Fruit fly (Drosophila melanogaster): ENCODE results near the gene CG7330.
A peak's percentile ranks its signal among the peaks of the same experiment; 100 is the strongest.

The CG7330 gene

dm6 chr3L:18102161-18102565 lies 46.6 kb upstream of the CG7330 start (continued):
- TF ChIP-seq CG8924 (tag; optimal IDR thresholded peaks at IDR 0.05) (peak; percentile 54), CG17359 (tag; optimal IDR thresholded peaks at IDR 0.05) (peak; percentile 4), CG4424 (GFP tag; optimal IDR thresholded peaks at IDR 0.05) (peak; percentile 25)

dm6 chr3L:18105343-18106020 lies 43.2 kb upstream of the CG7330 start:
- 0 out of 3 replicates have a peak, but pooled peaks have one; percentile 35 for TF ChIP-seq Doc3 (GFP tag; IDR thresholded peaks at IDR 0.05; ENCODE audit: partially characterized antibody)
- no peak for TF ChIP-seq CG8089 (GFP tag; optimal IDR thresholded peaks at IDR 0.05)
- peak; percentile 18 for TF ChIP-seq Elba2 (GFP tag; optimal IDR thresholded peaks at IDR 0.05)
- no peak for TF ChIP-seq Xrp1 (GFP tag; IDR thresholded peaks at IDR 0.05)
- no peak for TF ChIP-seq CG3163 (GFP tag; optimal IDR thresholded peaks at IDR 0.05)
- no peak for TF ChIP-seq crp (GFP tag; optimal IDR thresholded peaks at IDR 0.05)
- TF ChIP-seq tgo (GFP tag; IDR thresholded peaks at IDR 0.05), result no peak
- TF ChIP-seq rib (GFP tag; IDR thresholded peaks at IDR 0.05), result 0 out of 2 replicates have a peak, but pooled peaks have one; percentile 35
- TF ChIP-seq chinmo (GFP tag; IDR thresholded peaks at IDR 0.05; ENCODE audit: partially characterized antibody), result peak; percentile 91; the same call in 2 of the 4 replicates
- TF ChIP-seq dpn (GFP tag; optimal IDR thresholded peaks at IDR 0.05), result no peak
- 0 out of 3 replicates have a peak, but pooled peaks have one; percentile 6 for TF ChIP-seq CG11695 (GFP tag; IDR thresholded peaks at IDR 0.05)
- TF ChIP-seq psq (GFP tag; optimal IDR thresholded peaks at IDR 0.05), result no peak
- TF ChIP-seq Sry-δ (GFP tag; optimal IDR thresholded peaks at IDR 0.05), result no peak
- TF ChIP-seq CG17385 (GFP tag; optimal IDR thresholded peaks at IDR 0.05), result peak; percentile 50
- no peak for TF ChIP-seq CG33213 (GFP tag; optimal IDR thresholded peaks at IDR 0.05)
- no peak for TF ChIP-seq CG4282 (GFP tag; optimal IDR thresholded peaks at IDR 0.05)
- no peak for TF ChIP-seq lilli (GFP tag; optimal IDR thresholded peaks at IDR 0.05)
- peak; percentile 65 for TF ChIP-seq cg (GFP tag; optimal IDR thresholded peaks at IDR 0.05)
- TF ChIP-seq CG6813 (GFP tag; optimal IDR thresholded peaks at IDR 0.05), result no peak
- peak; percentile 8 for TF ChIP-seq sd (tag; optimal IDR thresholded peaks at IDR 0.05)
- 0 out of 2 replicates have a peak, but pooled peaks have one; percentile 32 for TF ChIP-seq CG13287 (GFP tag; IDR thresholded peaks at IDR 0.05; ENCODE audit: partially characterized antibody)
- TF ChIP-seq Oli (tag; optimal IDR thresholded peaks at IDR 0.05), result no peak
- TF ChIP-seq Adf1 (GFP tag; IDR thresholded peaks at IDR 0.05), result peak; percentile 91
- peak in 1 of 2 experiments; percentile 73 for TF ChIP-seq Trl (optimal IDR thresholded peaks at IDR 0.05)
- no peak for TF ChIP-seq Trl (GFP tag; optimal IDR thresholded peaks at IDR 0.05)
- TF ChIP-seq CG7987 (GFP tag; optimal IDR thresholded peaks at IDR 0.05), result no peak
- no peak for TF ChIP-seq CG3847 (GFP tag; IDR thresholded peaks at IDR 0.05)
- TF ChIP-seq tna (GFP tag; IDR thresholded peaks at IDR 0.05; ENCODE audit: partially characterized antibody), result 0 out of 2 replicates have a peak, but pooled peaks have one; percentile 40
- TF ChIP-seq insv (GFP tag; optimal IDR thresholded peaks at IDR 0.05), result peak in 1 of 2 experiments; percentile 86
- TF ChIP-seq Awh (GFP tag; IDR thresholded peaks at IDR 0.05), result no peak
- TF ChIP-seq maf-S (GFP tag; optimal IDR thresholded peaks at IDR 0.05), result no peak
- no peak for TF ChIP-seq CG2678 (tag; optimal IDR thresholded peaks at IDR 0.05)
- TF ChIP-seq schlank (tag; optimal IDR thresholded peaks at IDR 0.05), result no peak
- TF ChIP-seq caup (GFP tag; optimal IDR thresholded peaks at IDR 0.05; ENCODE audit: severe bottlenecking), result no peak
- no peak for TF ChIP-seq Nf-YC (tag; optimal IDR thresholded peaks at IDR 0.05)
- TF ChIP-seq MBD-R2 (GFP tag; IDR thresholded peaks at IDR 0.05), result no peak
- TF ChIP-seq bsh (GFP tag; optimal IDR thresholded peaks at IDR 0.05), result no peak

Data from whole organism, embryonic.